Fruit fly (Drosophila melanogaster): ENCODE results near the gene CG43390.

The CG43390 gene

dm6 chr3L:11557209-11557608 lies 22.5 kb downstream of the CG43390 start (continued):
- TF ChIP-seq CG11456 (GFP tag; IDR thresholded peaks at IDR 0.05) = no peak
- no peak for TF ChIP-seq CG10267 (tag; optimal IDR thresholded peaks at IDR 0.05)
- no peak for TF ChIP-seq dati (GFP tag; IDR thresholded peaks at IDR 0.05)
- 0 out of 2 replicates have a peak, but pooled peaks have one; percentile 15 for TF ChIP-seq CG10321 (GFP tag; IDR thresholded peaks at IDR 0.05)
- TF ChIP-seq CG4707 (GFP tag; optimal IDR thresholded peaks at IDR 0.05) = no peak
- TF ChIP-seq CG5180 (GFP tag; optimal IDR thresholded peaks at IDR 0.05) = no peak
- TF ChIP-seq bsh (GFP tag; optimal IDR thresholded peaks at IDR 0.05) = peak in 1 of 2 experiments; percentile 85
- TF ChIP-seq nerfin-1 (tag; optimal IDR thresholded peaks at IDR 0.05) = peak; percentile 6
- no peak for TF ChIP-seq CG8765 (GFP tag; IDR thresholded peaks at IDR 0.05)
- TF ChIP-seq dpn (GFP tag; optimal IDR thresholded peaks at IDR 0.05) = no peak
- peak in 1 of 2 experiments; percentile 48 for TF ChIP-seq insv (GFP tag; optimal IDR thresholded peaks at IDR 0.05)
- no peak for TF ChIP-seq lbe (GFP tag; optimal IDR thresholded peaks at IDR 0.05)
- TF ChIP-seq slp2 (GFP tag; optimal IDR thresholded peaks at IDR 0.05) = no peak
- TF ChIP-seq kni (GFP tag; optimal IDR thresholded peaks at IDR 0.05) = peak; percentile 0
- no peak for TF ChIP-seq cwo (GFP tag; optimal IDR thresholded peaks at IDR 0.05)
- no peak for TF ChIP-seq CG10959 (GFP tag; IDR thresholded peaks at IDR 0.05)
- TF ChIP-seq Dref (GFP tag; IDR thresholded peaks at IDR 0.05) = no peak
- no peak for TF ChIP-seq croc (GFP tag; conservative IDR thresholded peaks at IDR 0.05)
- TF ChIP-seq lov (optimal IDR thresholded peaks at IDR 0.05) = no peak
- 0 out of 3 replicates have a peak, but pooled peaks have one; percentile 27 for TF ChIP-seq lov (GFP tag; IDR thresholded peaks at IDR 0.05)
- no peak for TF ChIP-seq sima (GFP tag; optimal IDR thresholded peaks at IDR 0.05)
- TF ChIP-seq seq (GFP tag; IDR thresholded peaks at IDR 0.05) = peak; percentile 20; the same call in 1 of the 2 replicates
- peak in 1 of 2 experiments; percentile 37 for TF ChIP-seq Hr78 (GFP tag; optimal IDR thresholded peaks at IDR 0.05)
- no peak for TF ChIP-seq ftz-f1 (GFP tag; optimal IDR thresholded peaks at IDR 0.05)
- no peak for TF ChIP-seq CG12942 (GFP tag; optimal IDR thresholded peaks at IDR 0.05)
- no peak for TF ChIP-seq toy (GFP tag; IDR thresholded peaks at IDR 0.05)
- TF ChIP-seq Trl (optimal IDR thresholded peaks at IDR 0.05) = peak; percentile 76 to 77
- no peak for TF ChIP-seq Trl (GFP tag; optimal IDR thresholded peaks at IDR 0.05)
- TF ChIP-seq CG11504 (tag; optimal IDR thresholded peaks at IDR 0.05) = peak; percentile 37
- TF ChIP-seq tap (tag; optimal IDR thresholded peaks at IDR 0.05) = no peak
- peak; percentile 57 for TF ChIP-seq Drgx (GFP tag; IDR thresholded peaks at IDR 0.05)
- TF ChIP-seq fd102C (GFP tag; optimal IDR thresholded peaks at IDR 0.05) = no peak
- TF ChIP-seq CG17186 (GFP tag; optimal IDR thresholded peaks at IDR 0.05) = no peak
- no peak for TF ChIP-seq hkb (optimal IDR thresholded peaks at IDR 0.05)
- no peak for TF ChIP-seq hkb (GFP tag; IDR thresholded peaks at IDR 0.05)
- no peak for TF ChIP-seq vnd (GFP tag; IDR thresholded peaks at IDR 0.05; ENCODE audit: partially characterized antibody)
- TF ChIP-seq CG1832 (GFP tag; optimal IDR thresholded peaks at IDR 0.05) = peak; percentile 77
- TF ChIP-seq kah (GFP tag; optimal IDR thresholded peaks at IDR 0.05) = peak; percentile 12
- TF ChIP-seq eyg (GFP tag; optimal IDR thresholded peaks at IDR 0.05) = no peak
- TF ChIP-seq btn (GFP tag; optimal IDR thresholded peaks at IDR 0.05) = no peak
- peak; percentile 80 for TF ChIP-seq cg (GFP tag; optimal IDR thresholded peaks at IDR 0.05)
- no peak for TF ChIP-seq trh (GFP tag; optimal IDR thresholded peaks at IDR 0.05)
- 0 out of 2 replicates have a peak, but pooled peaks have one; percentile 11 for TF ChIP-seq onecut (GFP tag; IDR thresholded peaks at IDR 0.05)
- TF ChIP-seq wor (GFP tag; IDR thresholded peaks at IDR 0.05) = no peak
- no peak for TF ChIP-seq CG11695 (GFP tag; IDR thresholded peaks at IDR 0.05)
- TF ChIP-seq crp (GFP tag; optimal IDR thresholded peaks at IDR 0.05) = peak in 1 of 2 experiments; percentile 70
- no peak for TF ChIP-seq CG31365 (tag; optimal IDR thresholded peaks at IDR 0.05)
- no peak for TF ChIP-seq CG10366 (GFP tag; IDR thresholded peaks at IDR 0.05)
- TF ChIP-seq sc (optimal IDR thresholded peaks at IDR 0.05) = no peak
- no peak for TF ChIP-seq sc (GFP tag; optimal IDR thresholded peaks at IDR 0.05)
- no peak for TF ChIP-seq NFAT (GFP tag; IDR thresholded peaks at IDR 0.05)
- TF ChIP-seq Lim3 (GFP tag; IDR thresholded peaks at IDR 0.05) = no peak
